Worm (Caenorhabditis elegans) whole organism, early embryonic: ENCODE results near the gene T02C1.2.

Experiments used
- B0310.2 ChIP-seq: sonication (generic microtip); optimal IDR thresholded peaks from 2 replicates; lab custom pipeline; 2016; ENCODE audit warnings: mild to moderate bottlenecking, missing genetic modification characterization, missing compliant biosample characterization
- ama-1 ChIP-seq: fragments of 150-350 bp; optimal IDR thresholded peaks from 2 replicates; lab custom pipeline; 2014
- ceh-36 ChIP-seq: sonication (generic microtip); optimal IDR thresholded peaks from 2 replicates; lab custom pipeline; 2016; ENCODE audit warnings: missing genetic modification characterization, inconsistent platforms, missing compliant biosample characterization
- ets-7 ChIP-seq: sonication (generic microtip); optimal IDR thresholded peaks from 2 replicates; lab custom pipeline; 2016; ENCODE audit warnings: missing genotype, missing genetic modification characterization, missing compliant biosample characterization
- flt-1 ChIP-seq: fragments of 200-800 bp; sonication (Bioruptor generic); IDR thresholded peaks from 2 replicates; pipeline ENCODE4 v1.3.6; 2022; ENCODE audit warnings: missing genetic modification characterization, missing compliant biosample characterization
- hmbx-1 ChIP-seq: sonication (generic microtip); optimal IDR thresholded peaks from 2 replicates; lab custom pipeline; 2016; ENCODE audit warnings: mild to moderate bottlenecking, missing genetic modification characterization, missing compliant biosample characterization
- hmg-4 ChIP-seq: fragments of 200-800 bp; sonication (Bioruptor generic); optimal IDR thresholded peaks from 2 replicates; lab custom pipeline; 2018; ENCODE audit warnings: mild to moderate bottlenecking, missing genetic modification characterization, missing compliant biosample characterization
- hnd-1 ChIP-seq: sonication (generic microtip); optimal IDR thresholded peaks from 2 replicates; lab custom pipeline; 2016; ENCODE audit warnings: missing genetic modification characterization, missing compliant biosample characterization
- pes-1 ChIP-seq: fragments of 200-800 bp; sonication (Bioruptor generic); IDR thresholded peaks from 2 replicates; pipeline ENCODE4 v1.3.6; 2022; ENCODE audit warnings: missing genetic modification reagents, missing genetic modification characterization, missing compliant biosample characterization
- scrt-1 ChIP-seq: fragments of 200-800 bp; sonication (Bioruptor generic); IDR thresholded peaks from 2 replicates; pipeline ENCODE4 v1.3.6; 2022; ENCODE audit warnings: missing genetic modification characterization, missing compliant biosample characterization
- tbx-11 ChIP-seq: fragments of 200-800 bp; sonication (Bioruptor generic); IDR thresholded peaks from 2 replicates; pipeline ENCODE4 v1.3.6; 2022; ENCODE audit warnings: missing genetic modification characterization, missing compliant biosample characterization
- tbx-37 ChIP-seq: fragments of 200-800 bp; sonication (Bioruptor generic); conservative IDR thresholded peaks from 2 replicates; pipeline ENCODE4 v1.3.6; 2022; ENCODE audit warnings: missing genetic modification reagents, missing genetic modification characterization, missing compliant biosample characterization

DNA sequence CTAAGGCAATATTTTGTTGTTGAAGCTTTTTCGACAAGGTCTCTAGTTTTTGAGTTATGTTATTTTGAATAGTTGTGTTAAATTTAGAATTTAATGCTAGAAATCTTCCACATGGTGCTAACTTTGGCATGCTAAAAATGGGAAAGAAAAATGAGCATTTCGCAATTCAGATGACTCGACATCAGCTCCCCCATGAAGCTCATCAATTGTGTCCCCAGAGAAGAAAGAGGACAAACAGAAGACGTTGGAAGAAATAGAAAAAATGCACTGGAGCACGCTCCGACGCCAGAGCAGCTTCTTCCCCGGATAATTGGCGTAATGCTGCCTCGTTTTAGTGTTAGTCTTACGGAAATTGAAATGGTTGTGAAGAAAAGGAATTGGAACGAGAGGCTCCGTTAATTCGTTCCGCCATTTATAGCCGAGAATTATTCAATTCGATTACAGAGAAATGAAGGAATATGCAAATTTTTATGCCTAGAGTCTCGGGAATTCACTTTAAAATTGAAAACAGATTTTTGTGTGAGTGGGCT is 20.6 kb downstream of the T02C1.2 start:
- no peak for TF ChIP-seq hmbx-1 (tag; lab: Kevin White, UChicago)
- no peak for TF ChIP-seq scrt-1
- no peak for TF ChIP-seq ets-7 (tag; lab: Kevin White, UChicago)
- TF ChIP-seq ama-1 (lab: Kevin White, UChicago): no peak
- TF ChIP-seq ceh-36 (tag; lab: Kevin White, UChicago): no peak
- no peak for TF ChIP-seq hnd-1 (tag; lab: Kevin White, UChicago)
- no peak for TF ChIP-seq pes-1 (GFP tag; lab: Robert Waterston, UW)
- TF ChIP-seq flt-1 (GFP tag; lab: Robert Waterston, UW): no peak
- no peak for TF ChIP-seq B0310.2
- no peak for TF ChIP-seq tbx-37 (GFP tag; lab: Robert Waterston, UW)
- no peak for TF ChIP-seq tbx-11 (GFP tag; lab: Robert Waterston, UW)
- no peak for TF ChIP-seq hmg-4 (GFP tag; lab: Kevin White, UChicago)
